Worm (Caenorhabditis elegans): Measurements from ENCODE around the gene F58E6.4.

DNA sequence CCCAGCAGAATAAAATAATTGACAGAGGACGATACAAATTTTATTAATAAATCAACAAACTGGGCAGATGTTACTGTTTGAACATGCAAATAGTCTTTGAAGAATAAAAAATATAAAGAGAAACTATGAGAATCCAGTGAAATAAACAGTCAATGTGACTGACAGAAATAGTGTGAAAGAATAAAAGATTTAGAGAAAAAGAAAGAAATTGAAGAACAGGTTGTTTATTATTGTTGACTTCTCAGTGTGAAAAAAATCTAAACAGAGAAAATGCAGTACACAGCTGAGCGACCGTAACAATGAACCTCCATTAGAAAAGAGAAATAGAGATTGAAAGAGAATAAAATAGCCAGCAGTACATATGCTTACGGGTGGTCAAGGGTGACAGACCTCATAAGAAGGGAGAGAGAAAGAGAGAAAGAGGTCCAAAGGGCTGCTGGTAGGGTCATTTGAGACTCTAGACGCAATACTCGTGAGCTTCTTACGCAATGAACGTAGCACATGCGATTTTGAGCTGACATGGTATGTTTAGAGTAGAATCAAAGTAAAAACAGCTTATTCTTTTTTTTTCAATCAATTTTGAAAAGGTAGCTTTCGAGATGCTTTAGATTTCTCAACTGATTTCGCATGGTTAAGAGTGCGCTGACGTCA lies 26.1 kb downstream of the F58E6.4 start, which contains the start of gene slcr-46.3:
- TF ChIP-seq lin-13 (tag; optimal IDR thresholded peaks at IDR 0.05) (no peak), unc-62 (GFP tag; optimal IDR thresholded peaks at IDR 0.05) (peak; percentile 10), lin-32 (GFP tag; optimal IDR thresholded peaks at IDR 0.05) (no peak), nhr-28 (tag; optimal IDR thresholded peaks at IDR 0.05) (no peak), nhr-12 (tag; optimal IDR thresholded peaks at IDR 0.05) (no peak)
